Worm (Caenorhabditis elegans): ENCODE data around the gene C25E10.17.

DNA sequence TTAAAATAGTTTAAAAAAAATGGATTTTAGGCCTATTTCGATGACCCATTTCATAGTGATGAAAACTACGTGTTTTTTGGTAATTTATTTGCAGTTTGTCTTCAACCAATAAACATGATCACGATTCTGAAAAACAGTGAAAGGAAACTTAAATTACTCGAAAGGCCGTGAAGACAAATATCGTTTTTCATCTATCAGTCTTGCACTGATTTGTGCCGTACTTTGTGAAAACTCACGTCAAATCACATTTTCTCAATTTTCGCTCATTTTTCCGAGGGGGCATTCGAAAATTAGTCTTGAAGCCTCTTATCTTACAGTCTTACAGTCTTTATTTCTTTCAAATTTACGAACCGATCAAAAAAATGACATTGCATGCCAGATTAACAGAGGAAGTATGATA, 11.2 kb upstream of the C25E10.17 start, which contains the start of gene C25E10.11:
- no peak for TF ChIP-seq R02D3.7 (tag; optimal IDR thresholded peaks at IDR 0.05)
- TF ChIP-seq nhr-77 (tag; optimal IDR thresholded peaks at IDR 0.05), result no peak
- no peak for TF ChIP-seq nhr-10 (tag; optimal IDR thresholded peaks at IDR 0.05)
- no peak for TF ChIP-seq lin-38 (GFP tag; IDR thresholded peaks at IDR 0.05)
- no peak for TF ChIP-seq ZK337.2 (GFP tag; IDR thresholded peaks at IDR 0.05)

All from whole organism, L4 larva.